Worm (Caenorhabditis elegans) whole organism, L4/young adult: Measurements from ENCODE around the gene rgs-11.

Source experiments
- W03F9.2 ChIP-seq: fragments of 150-350 bp; optimal IDR thresholded peaks from 2 replicates; lab custom pipeline; 2014; ENCODE audit warnings: missing biosample characterization, missing genetic modification characterization
- dao-5 ChIP-seq: sonication (generic microtip); optimal IDR thresholded peaks from 2 replicates; lab custom pipeline; 2016; ENCODE audit warnings: missing genotype, missing genetic modification characterization, moderate library complexity, missing compliant biosample characterization
- him-1 ChIP-seq: sonication (generic microtip); optimal IDR thresholded peaks from 2 replicates; lab custom pipeline; 2016; ENCODE audit warnings: missing genotype, missing genetic modification reagents, missing genetic modification characterization, missing compliant biosample characterization

rgs-11 gene

DNA sequence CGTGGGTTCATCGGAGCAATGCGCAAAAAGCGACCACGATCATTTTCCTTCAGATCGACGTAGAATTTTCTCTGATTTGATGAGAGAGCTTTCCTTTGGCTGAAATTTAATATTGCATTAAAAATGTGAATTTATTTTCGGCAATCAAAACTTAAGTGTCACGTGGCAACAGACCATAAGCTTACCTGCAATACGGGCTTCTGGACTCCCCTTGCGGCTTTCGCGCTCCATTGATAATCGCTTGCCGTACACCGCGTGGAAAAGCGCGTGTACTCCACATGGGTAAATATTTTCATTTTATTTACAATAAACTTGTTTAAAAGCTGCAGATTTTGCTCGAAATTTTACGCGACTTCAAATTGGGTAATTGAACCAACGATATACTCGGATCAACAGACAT lies 18.2 kb downstream of the rgs-11 start, which contains the start of gene plp-2:
plp-2 (minus strand) TSS at position 280 of the 400 bp plus-strand sequence.
- no peak for TF ChIP-seq dao-5 (tag; lab: Kevin White, UChicago)
- TF ChIP-seq him-1: no peak
- no peak for TF ChIP-seq W03F9.2 (tag; lab: Kevin White, UChicago)

DNA sequence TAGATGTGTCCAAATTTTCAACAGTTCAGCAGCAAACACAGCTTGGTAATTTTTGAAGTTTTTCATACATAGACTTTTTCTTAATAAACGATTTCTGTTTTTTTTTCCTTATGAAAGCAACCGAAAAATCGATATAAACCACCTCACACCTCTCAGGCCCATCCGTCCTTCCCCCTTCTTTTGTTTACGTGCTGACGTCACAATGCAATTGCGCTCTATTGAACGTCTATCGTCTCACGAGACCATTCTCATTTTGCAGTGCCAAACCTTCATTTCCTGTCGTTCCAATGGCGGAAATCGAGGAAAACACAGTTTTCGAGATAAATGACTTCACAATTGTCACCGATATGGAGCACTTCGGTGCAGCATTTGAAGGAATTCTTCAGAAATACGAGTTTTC lies 18.9 kb downstream of the rgs-11 start, which contains the start of gene rbg-1:
rbg-1 (plus strand) TSS at position 260 of the 400 bp plus-strand sequence.
- TF ChIP-seq him-1 (no peak), W03F9.2 (tag; lab: Kevin White, UChicago) (peak; percentile 51)

DNA sequence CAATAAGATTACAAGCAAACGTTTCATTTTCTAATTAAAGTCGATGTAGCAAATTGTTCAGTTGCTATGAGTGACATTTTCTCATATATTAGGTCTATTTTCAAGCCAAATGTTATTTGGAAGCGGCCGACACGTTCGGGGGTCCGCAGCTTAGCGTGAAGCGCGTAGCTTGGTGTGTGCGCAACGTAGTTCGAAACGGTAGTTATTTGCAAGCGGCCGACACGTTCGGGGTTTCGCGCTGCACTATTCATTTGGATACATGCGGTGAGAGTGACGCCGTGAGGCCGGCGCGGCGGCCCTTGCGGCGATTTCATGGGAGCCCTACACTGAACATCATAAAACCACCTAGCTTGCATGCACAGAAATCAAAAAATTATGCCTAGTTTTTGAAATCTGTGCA lies 23.8 kb downstream of the rgs-11 start:
- TF ChIP-seq him-1: no peak
- TF ChIP-seq W03F9.2 (tag; lab: Kevin White, UChicago): no peak
- TF ChIP-seq dao-5 (tag; lab: Kevin White, UChicago): no peak

DNA sequence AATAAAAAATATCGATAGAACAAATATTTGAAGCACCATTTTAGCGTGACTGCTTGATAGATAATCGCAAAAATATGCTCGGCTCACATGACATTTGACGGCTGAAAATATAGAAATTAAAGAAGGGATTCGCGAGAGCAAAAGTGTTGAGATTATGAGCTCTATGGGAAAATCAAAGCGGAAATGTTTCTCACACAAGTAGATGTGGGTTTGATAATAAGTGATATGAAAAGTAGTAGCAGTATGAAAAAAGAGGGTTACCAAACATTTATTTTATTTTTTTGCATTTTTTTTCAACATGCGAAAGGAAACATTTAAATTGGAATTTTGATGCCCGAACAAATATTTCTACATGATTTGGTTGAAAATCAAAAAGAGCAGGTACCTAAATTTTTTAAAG lies 26.9 kb downstream of the rgs-11 start, which contains the start of gene iglr-1:
iglr-1 (minus strand) TSS at position 101 of the 400 bp plus-strand sequence.
- TF ChIP-seq him-1 (no peak), W03F9.2 (tag; lab: Kevin White, UChicago) (no peak), dao-5 (tag; lab: Kevin White, UChicago) (no peak)

DNA sequence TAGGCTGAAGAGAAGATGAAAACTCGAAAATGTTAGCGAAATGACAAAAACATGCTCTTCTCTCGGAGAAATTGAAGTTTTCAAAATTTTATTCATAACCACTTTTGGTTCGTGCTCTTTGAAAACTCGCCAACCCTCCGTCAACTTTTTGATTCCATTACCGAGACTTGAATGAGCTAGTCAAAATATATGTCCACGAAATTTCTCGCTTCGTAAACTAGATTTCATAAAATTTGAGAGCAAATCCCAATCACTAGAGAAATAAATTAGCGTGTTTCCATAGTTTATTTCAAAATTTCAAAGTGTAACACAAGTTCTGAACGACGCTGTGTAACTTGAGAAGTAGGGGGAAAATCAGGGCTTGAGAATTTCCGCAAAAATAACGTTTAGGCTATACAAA lies 29.4 kb downstream of the rgs-11 start:
- TF ChIP-seq dao-5 (tag; lab: Kevin White, UChicago) (no peak), W03F9.2 (tag; lab: Kevin White, UChicago) (no peak), him-1 (no peak)

DNA sequence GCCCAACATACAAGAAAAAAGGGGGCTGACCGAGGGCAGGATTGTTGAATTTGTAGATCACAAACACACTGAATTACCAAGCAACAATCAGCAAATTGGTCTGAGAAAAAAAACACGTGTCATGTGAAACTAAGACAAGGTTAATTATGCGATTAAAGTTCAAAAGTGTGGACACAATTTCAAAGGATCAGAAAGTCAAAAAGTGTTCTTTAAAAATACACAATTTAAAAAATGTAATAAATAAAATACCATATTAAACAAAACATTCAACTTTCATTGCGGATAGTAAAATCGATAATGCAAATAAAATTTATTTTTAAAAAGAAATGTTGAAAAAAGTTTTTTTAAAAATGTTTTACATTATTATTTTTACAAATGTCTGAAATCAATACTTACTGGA lies 34.7 kb downstream of the rgs-11 start, which contains the start of gene cutl-3:
cutl-3 (minus strand) TSS at position 101 of the 400 bp plus-strand sequence.
- TF ChIP-seq him-1 (no peak), W03F9.2 (tag; lab: Kevin White, UChicago) (no peak), dao-5 (tag; lab: Kevin White, UChicago) (no peak)

DNA sequence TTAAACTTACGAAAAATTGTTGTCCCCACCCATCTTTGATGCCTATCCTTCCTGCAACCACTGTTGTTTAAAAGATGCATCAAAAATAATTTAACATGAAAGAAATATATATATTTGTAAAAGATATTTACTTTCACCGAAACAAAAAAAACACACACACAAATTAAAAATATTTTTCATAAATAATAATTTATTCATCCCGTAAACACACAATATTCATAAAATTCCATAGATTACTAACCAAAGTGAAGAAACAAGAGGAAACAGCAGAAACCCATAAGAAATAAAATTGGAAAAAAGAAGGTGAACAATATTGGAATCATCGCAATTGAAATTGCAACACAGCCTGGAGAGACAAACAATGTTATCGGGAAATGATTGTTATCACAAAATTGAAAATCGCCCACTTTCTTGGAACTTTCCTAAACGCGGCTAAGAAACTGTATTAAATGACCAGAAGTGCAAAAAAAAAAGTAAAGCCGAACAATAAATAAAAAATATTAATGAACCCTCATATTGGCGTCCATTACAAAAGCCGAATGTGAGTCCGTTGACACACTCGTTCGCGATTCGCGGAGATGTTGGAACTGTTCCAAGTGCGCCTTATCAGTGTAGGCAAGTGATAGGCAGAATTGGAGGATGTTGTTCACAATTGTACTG lies 39.7 kb downstream of the rgs-11 start, which contains the start of gene slc-25A18.1:
slc-25A18.1 (minus strand) TSS at position 51 of the 660 bp plus-strand sequence.
- TF ChIP-seq W03F9.2 (tag; lab: Kevin White, UChicago) (no peak), him-1 (no peak), dao-5 (tag; lab: Kevin White, UChicago) (no peak)

DNA sequence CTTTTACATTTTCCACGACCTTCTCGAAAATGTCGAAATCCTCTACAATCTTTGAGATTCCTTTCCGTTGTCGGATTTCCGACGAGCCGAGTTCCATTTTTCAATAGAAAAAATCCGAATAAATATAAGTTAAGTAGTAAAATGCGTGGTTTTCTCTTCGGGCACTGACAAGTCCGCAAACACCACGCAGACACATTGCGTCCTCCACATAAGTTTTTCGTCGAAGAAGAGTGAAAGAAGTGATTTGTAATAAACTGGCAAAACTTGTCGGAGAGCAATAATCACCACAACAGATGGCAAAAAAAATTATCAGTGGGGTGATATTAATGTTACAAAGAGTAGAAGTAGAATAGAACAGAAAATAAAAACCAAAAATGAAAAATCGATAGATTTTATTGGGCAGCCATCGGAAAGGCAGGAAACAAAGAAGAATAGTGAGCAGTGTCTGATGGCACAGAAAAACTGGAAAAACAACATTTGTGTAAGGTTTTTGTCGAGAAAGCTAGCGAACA lies 42.5 kb downstream of the rgs-11 start, which contains the start of gene ergi-2:
ergi-2 (minus strand) TSS at position 462 of the 512 bp plus-strand sequence.
- no peak for TF ChIP-seq W03F9.2 (tag; lab: Kevin White, UChicago)
- no peak for TF ChIP-seq him-1
- no peak for TF ChIP-seq dao-5 (tag; lab: Kevin White, UChicago)

DNA sequence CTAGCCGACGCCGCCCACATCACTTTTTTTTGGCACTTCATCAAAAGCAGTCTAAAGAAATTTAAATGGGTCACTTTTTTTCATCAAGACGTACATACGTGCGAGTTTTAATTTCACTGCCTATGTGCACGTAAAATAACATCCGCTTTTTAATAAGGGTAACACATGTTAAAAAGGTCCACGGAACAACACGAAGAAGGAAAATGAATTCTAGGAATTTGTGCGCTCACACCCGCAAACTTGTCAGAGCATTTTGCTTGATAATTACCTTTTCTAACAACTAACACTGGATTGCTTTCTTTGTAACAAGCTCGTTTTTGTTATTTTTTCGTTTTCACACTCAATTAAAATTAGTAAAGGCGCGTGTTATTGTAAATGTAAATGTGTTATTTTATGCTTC lies 44.3 kb downstream of the rgs-11 start:
- TF ChIP-seq dao-5 (tag; lab: Kevin White, UChicago) (no peak), him-1 (no peak), W03F9.2 (tag; lab: Kevin White, UChicago) (no peak)

DNA sequence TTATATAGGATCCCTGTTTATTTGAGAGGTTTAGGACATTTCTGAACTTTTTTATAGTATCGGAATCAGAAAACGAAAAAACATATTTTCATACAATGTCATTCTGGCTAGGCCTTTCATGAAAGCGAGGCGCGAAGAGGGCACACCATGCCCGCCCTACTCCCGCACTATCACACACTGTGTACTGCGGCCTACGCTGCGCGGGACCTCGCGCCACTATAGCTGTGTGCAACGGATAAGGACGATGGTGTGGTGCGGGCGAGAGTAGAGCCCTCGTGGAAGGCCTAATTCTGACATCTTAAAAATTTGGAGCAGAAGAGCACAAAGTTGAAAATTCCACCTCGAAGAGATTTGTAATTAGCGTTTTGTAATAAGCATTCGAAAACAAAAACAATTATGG lies 46.6 kb downstream of the rgs-11 start:
- no peak for TF ChIP-seq him-1

DNA sequence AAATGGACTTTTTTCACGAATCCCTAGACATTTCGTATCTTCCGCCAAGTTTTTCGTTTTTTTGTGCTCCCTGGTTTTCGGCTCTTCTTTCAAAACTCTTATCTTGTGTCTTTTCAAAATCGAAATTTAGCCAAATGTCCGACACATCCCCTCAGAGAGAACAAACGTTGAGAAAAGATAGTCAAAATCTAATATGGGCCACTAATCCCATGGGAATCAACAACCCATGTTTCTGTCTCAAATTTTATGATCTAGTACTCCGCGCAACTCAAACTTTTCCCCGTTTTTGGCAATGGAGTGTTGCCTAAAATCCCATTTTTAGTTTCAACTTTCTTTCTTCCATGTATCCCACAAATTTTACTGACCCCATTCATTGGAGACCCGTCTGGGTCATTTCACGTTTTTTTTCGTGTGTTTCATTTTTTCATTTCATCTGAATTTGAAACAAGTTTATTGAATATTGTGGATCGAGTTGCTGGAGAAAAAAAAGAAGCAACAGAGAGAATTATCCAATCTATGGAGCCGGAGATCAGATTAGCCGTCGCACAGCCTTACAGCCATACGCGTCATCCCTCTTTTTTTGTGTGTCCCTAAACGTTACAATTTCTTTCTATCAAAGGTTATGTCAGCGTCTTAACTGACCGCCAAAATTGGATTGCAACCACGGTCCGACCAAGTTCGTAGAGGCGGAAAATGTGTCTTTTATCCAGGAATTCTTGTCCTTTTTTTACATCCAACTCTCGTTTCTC lies 47.3 kb downstream of the rgs-11 start:
- TF ChIP-seq dao-5 (tag; lab: Kevin White, UChicago) (no peak), him-1 (no peak), W03F9.2 (tag; lab: Kevin White, UChicago) (no peak)

DNA sequence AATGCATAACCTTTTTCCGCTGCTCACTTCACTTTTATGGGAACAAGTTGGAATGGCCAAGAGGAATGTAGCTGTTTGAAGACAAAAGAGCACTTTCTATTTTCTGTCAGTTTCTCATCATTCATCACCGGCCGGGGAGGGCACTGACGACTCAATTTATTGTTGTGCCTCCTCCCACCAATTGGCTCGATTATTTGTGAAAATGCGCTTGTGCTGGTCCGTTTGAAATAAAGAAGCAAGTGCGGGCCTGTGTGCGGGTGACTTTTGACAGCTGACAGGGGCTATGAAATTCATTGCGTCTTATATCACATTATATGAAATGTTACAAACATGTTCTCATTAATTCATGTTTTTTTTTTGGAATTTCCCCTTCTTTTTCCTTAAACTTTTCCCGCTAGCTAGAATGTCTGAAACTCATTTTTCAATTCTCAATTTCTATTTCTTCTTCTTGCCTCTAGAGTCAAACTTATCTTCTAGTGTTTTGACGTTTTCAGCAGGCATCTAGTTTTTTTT lies 49.6 kb downstream of the rgs-11 start:
- TF ChIP-seq dao-5 (tag; lab: Kevin White, UChicago): no peak
- TF ChIP-seq W03F9.2 (tag; lab: Kevin White, UChicago): no peak
- no peak for TF ChIP-seq him-1
